Worm (Caenorhabditis elegans) whole organism, L2 larva: Measurements from ENCODE around the gene C40C9.3.

Experiments used
- lin-13 ChIP-seq: fragments of 150-350 bp; optimal IDR thresholded peaks from 2 replicates; lab custom pipeline; 2014; ENCODE audit warnings: missing biosample characterization, missing genetic modification reagents, missing genetic modification characterization
- nhr-237 ChIP-seq: fragments of 150-350 bp; optimal IDR thresholded peaks from 2 replicates; lab custom pipeline; 2014; ENCODE audit warnings: missing biosample characterization, missing genetic modification characterization
- unc-39 ChIP-seq: fragments of 150-350 bp; optimal IDR thresholded peaks from 2 replicates; lab custom pipeline; 2014; ENCODE audit warnings: missing biosample characterization, missing genetic modification characterization

DNA sequence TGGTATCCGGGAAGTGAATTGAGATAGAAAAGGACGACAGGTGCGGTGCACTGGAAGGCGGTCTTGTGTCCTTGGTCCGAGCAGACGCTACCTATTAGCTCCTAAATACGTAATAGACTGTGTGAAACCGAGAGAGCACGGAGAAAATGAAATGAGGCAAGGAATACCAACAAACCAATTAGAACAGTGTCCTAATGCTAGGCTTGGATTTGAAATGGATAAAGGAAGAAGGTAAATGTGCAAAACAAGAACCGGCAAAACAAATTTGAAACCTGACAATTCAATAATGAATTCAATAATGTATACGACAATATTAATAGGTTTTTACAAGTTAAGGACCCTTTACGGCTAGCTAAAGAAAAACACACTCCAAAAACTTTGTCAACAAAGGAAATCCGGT lies 21.3 kb downstream of the C40C9.3 start, which contains the start of gene C04A11.2:
- TF ChIP-seq unc-39 (no peak), lin-13 (GFP tag; lab: Kevin White, UChicago) (no peak), nhr-237 (tag; lab: Kevin White, UChicago) (no peak)
